Worm (Caenorhabditis elegans) whole organism, L4/young adult: ENCODE results near the gene mac-1.

ENCODE experiments used
- W03F9.2 ChIP-seq: fragments of 150-350 bp; optimal IDR thresholded peaks from 2 replicates; lab custom pipeline; 2014; ENCODE audit warnings: missing biosample characterization, missing genetic modification characterization
- dao-5 ChIP-seq: sonication (generic microtip); optimal IDR thresholded peaks from 2 replicates; lab custom pipeline; 2016; ENCODE audit warnings: missing genotype, missing genetic modification characterization, moderate library complexity, missing compliant biosample characterization
- him-1 ChIP-seq: sonication (generic microtip); optimal IDR thresholded peaks from 2 replicates; lab custom pipeline; 2016; ENCODE audit warnings: missing genotype, missing genetic modification reagents, missing genetic modification characterization, missing compliant biosample characterization

DNA sequence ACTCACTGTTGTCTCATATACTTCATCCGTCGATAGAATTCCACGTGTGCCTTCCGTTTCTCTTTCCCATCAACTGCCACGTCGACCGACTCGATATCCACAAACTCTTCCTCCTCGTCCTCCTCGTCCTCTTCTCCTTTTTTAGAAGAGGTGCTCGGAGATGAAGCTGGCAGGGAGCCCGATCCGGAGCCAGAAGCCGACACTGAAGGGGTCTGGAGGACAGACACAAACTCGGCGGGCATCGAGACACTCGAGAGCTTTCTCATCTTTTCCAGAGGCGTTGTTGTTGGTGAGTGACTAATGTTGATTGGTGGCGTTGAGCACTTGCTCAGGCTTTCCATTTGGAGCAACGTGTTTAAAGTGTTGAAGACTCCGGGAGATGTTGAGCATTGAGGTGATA lies 38.1 kb downstream of the mac-1 start:
- TF ChIP-seq dao-5 (no peak), him-1 (no peak), W03F9.2 (tag; lab: Kevin White, UChicago) (no peak)
